Fruit fly (Drosophila melanogaster) whole organism, embryonic: ENCODE measurements around the gene Gr9a.

Source experiments
- Adf1 ChIP-seq: fragments of 200-800 bp; sonication (Bioruptor generic); IDR thresholded peaks from 2 replicates; pipeline ENCODE4 v1.3.6; 2022; ENCODE audit warnings: missing biosample characterization, missing genetic modification characterization
- CG10147 ChIP-seq: fragments of 200-800 bp; sonication (Bioruptor generic); optimal IDR thresholded peaks from 2 replicates; lab custom pipeline; 2019; ENCODE audit warnings: missing biosample characterization, mild to moderate bottlenecking, missing genetic modification characterization, moderate library complexity
- CG10321 ChIP-seq: fragments of 200-800 bp; sonication (Bioruptor generic); IDR thresholded peaks from 2 replicates; pipeline ENCODE4 v1.3.6; 2022; ENCODE audit warnings: missing biosample characterization, missing genetic modification characterization
- CG10979 ChIP-seq: fragments of 200-800 bp; sonication (Bioruptor generic); optimal IDR thresholded peaks from 2 replicates; lab custom pipeline; 2018; ENCODE audit warnings: missing biosample characterization, mild to moderate bottlenecking, missing genetic modification characterization, moderate library complexity
- CG11085 ChIP-seq: fragments of 200-800 bp; sonication (Bioruptor generic); IDR thresholded peaks from 2 replicates; pipeline ENCODE4 v1.3.6; 2022; ENCODE audit warnings: missing biosample characterization, missing genetic modification characterization
- CG11247 ChIP-seq: fragments of 200-800 bp; sonication (Bioruptor generic); IDR thresholded peaks from 2 replicates; pipeline ENCODE4 v1.3.6; 2022; ENCODE audit warnings: missing biosample characterization, missing genetic modification characterization
- CG12769 ChIP-seq: fragments of 200-800 bp; sonication (Bioruptor generic); optimal IDR thresholded peaks from 2 replicates; lab custom pipeline; 2019; ENCODE audit warnings: missing biosample characterization, mild to moderate bottlenecking, missing genetic modification characterization, moderate library complexity
- CG17568 ChIP-seq: fragments of 200-800 bp; sonication (Bioruptor generic); optimal IDR thresholded peaks from 2 replicates; lab custom pipeline; 2018; ENCODE audit warnings: missing biosample characterization, mild to moderate bottlenecking, missing genetic modification characterization, moderate library complexity
- CG17829 ChIP-seq: fragments of 200-800 bp; optimal IDR thresholded peaks from 2 replicates; lab custom pipeline; 2019; ENCODE audit warnings: missing biosample characterization, mild to moderate bottlenecking, missing genetic modification characterization, moderate library complexity
- CG18599 ChIP-seq: fragments of 200-800 bp; sonication (Bioruptor generic); optimal IDR thresholded peaks from 3 replicates; lab custom pipeline; 2017; ENCODE audit warnings: missing biosample characterization, missing genetic modification characterization, mild to moderate bottlenecking, moderate library complexity, missing genetic modification reagents
- CG2875 ChIP-seq: fragments of 200-800 bp; sonication (Bioruptor generic); optimal IDR thresholded peaks from 2 replicates; lab custom pipeline; 2017; ENCODE audit warnings: missing biosample characterization, mild to moderate bottlenecking, missing genetic modification characterization, missing genetic modification reagents
- CG30431 ChIP-seq: fragments of 200-800 bp; sonication (Bioruptor generic); optimal IDR thresholded peaks from 2 replicates; lab custom pipeline; 2017; ENCODE audit warnings: missing biosample characterization, missing genetic modification characterization
- CG31388 ChIP-seq: fragments of 200-800 bp; sonication (Bioruptor generic); optimal IDR thresholded peaks from 2 replicates; lab custom pipeline; 2016; ENCODE audit warnings: missing biosample characterization, missing genetic modification characterization
- CG4617 ChIP-seq: fragments of 200-800 bp; sonication (Bioruptor generic); optimal IDR thresholded peaks from 3 replicates; lab custom pipeline; 2016; ENCODE audit warnings: missing biosample characterization, missing genetic modification characterization, borderline replicate concordance
- CG7745 ChIP-seq: fragments of 200-800 bp; sonication (Bioruptor generic); optimal IDR thresholded peaks from 2 replicates; lab custom pipeline; 2018; ENCODE audit warnings: missing biosample characterization, mild to moderate bottlenecking, missing genetic modification characterization, moderate library complexity
- CG7963 ChIP-seq: fragments of 200-800 bp; sonication (Bioruptor generic); IDR thresholded peaks from 3 replicates; pipeline ENCODE4 v1.3.6; 2022; ENCODE audit warnings: missing biosample characterization, missing genetic modification characterization; ENCODE audit not compliant: partially characterized antibody
- CG8478 ChIP-seq: fragments of >200 bp; optimal IDR thresholded peaks from 2 replicates; lab custom pipeline; 2018
- CG8765 ChIP-seq: fragments of 200-800 bp; sonication (Bioruptor generic); IDR thresholded peaks from 2 replicates; pipeline ENCODE4 v1.3.6; 2022; ENCODE audit warnings: missing biosample characterization, missing genetic modification characterization
- CG9609 ChIP-seq: fragments of 200-800 bp; sonication (Bioruptor generic); optimal IDR thresholded peaks from 3 replicates; lab custom pipeline; 2016; ENCODE audit warnings: missing biosample characterization, missing genetic modification characterization
- CG9817 ChIP-seq: fragments of 200-800 bp; sonication (Bioruptor generic); optimal IDR thresholded peaks from 2 replicates; lab custom pipeline; 2018; ENCODE audit warnings: missing biosample characterization, mild to moderate bottlenecking, missing genetic modification characterization, moderate library complexity
- Camta ChIP-seq: fragments of 200-800 bp; sonication (Bioruptor generic); optimal IDR thresholded peaks from 2 replicates; lab custom pipeline; 2016; ENCODE audit warnings: missing biosample characterization, missing genetic modification characterization
- Chrac-16 ChIP-seq: fragments of 200-800 bp; sonication (Bioruptor generic); optimal IDR thresholded peaks from 3 replicates; lab custom pipeline; 2016; ENCODE audit warnings: missing biosample characterization, missing genetic modification characterization
- CkIIα-i1 ChIP-seq: fragments of 200-800 bp; sonication (Bioruptor generic); IDR thresholded peaks from 2 replicates; pipeline ENCODE4 v1.3.6; 2022; ENCODE audit warnings: missing biosample characterization, missing genetic modification characterization
- CrebB ChIP-seq: fragments of 200-800 bp; sonication (Bioruptor generic); optimal IDR thresholded peaks from 3 replicates; lab custom pipeline; 2018; ENCODE audit warnings: missing biosample characterization, mild to moderate bottlenecking, missing genetic modification characterization
- ERR ChIP-seq: fragments of 200-800 bp; sonication (Bioruptor generic); optimal IDR thresholded peaks from 2 replicates; lab custom pipeline; 2016; ENCODE audit warnings: missing biosample characterization, missing genetic modification characterization
- Ets97D ChIP-seq: fragments of 200-800 bp; sonication (Bioruptor generic); optimal IDR thresholded peaks from 3 replicates; lab custom pipeline; 2016; ENCODE audit warnings: missing biosample characterization, missing genetic modification characterization
- Fer2 ChIP-seq: fragments of 200-800 bp; sonication (Bioruptor generic); optimal IDR thresholded peaks from 2 replicates; lab custom pipeline; 2018; ENCODE audit warnings: missing biosample characterization, mild to moderate bottlenecking, missing genetic modification characterization, moderate library complexity
- Fer3 ChIP-seq: fragments of 200-800 bp; sonication (Bioruptor generic); optimal IDR thresholded peaks from 2 replicates; lab custom pipeline; 2018; ENCODE audit warnings: missing biosample characterization, mild to moderate bottlenecking, missing genetic modification characterization, moderate library complexity
- HLH54F ChIP-seq: fragments of 200-800 bp; sonication (Bioruptor generic); optimal IDR thresholded peaks from 3 replicates; lab custom pipeline; 2016; ENCODE audit warnings: missing biosample characterization, missing genetic modification characterization
- Hsf ChIP-seq: fragments of 200-800 bp; sonication (Bioruptor generic); optimal IDR thresholded peaks from 3 replicates; lab custom pipeline; 2016; ENCODE audit warnings: missing biosample characterization, missing genetic modification characterization
- Lhr ChIP-seq: fragments of 200-800 bp; sonication (Bioruptor generic); optimal IDR thresholded peaks from 3 replicates; lab custom pipeline; 2017; ENCODE audit warnings: mild to moderate bottlenecking, missing biosample characterization, missing genetic modification reagents, missing genetic modification characterization
- Oli ChIP-seq: fragments of 200-800 bp; sonication (Bioruptor generic); optimal IDR thresholded peaks from 2 replicates; lab custom pipeline; 2018; ENCODE audit warnings: missing biosample characterization, mild to moderate bottlenecking, missing genetic modification characterization, moderate library complexity
- Sox100B ChIP-seq: fragments of 200-800 bp; sonication (Bioruptor generic); optimal IDR thresholded peaks from 3 replicates; lab custom pipeline; 2018; ENCODE audit warnings: missing biosample characterization, mild to moderate bottlenecking, missing genetic modification characterization
- ash1 ChIP-seq: fragments of 200-800 bp; sonication (Bioruptor generic); optimal IDR thresholded peaks from 2 replicates; lab custom pipeline; 2018; ENCODE audit warnings: missing biosample characterization, mild to moderate bottlenecking, missing genetic modification characterization
- chinmo ChIP-seq: fragments of 200-800 bp; sonication (Bioruptor generic); IDR thresholded peaks from 4 replicates; pipeline ENCODE4 v1.3.6; 2022; ENCODE audit warnings: missing biosample characterization, missing genetic modification characterization; ENCODE audit not compliant: partially characterized antibody
- crc ChIP-seq: fragments of 200-800 bp; sonication (Bioruptor generic); optimal IDR thresholded peaks from 2 replicates; lab custom pipeline; 2016; ENCODE audit warnings: missing biosample characterization, missing genetic modification characterization
- dmrt99B ChIP-seq: fragments of 200-800 bp; sonication (Bioruptor generic); optimal IDR thresholded peaks from 2 replicates; lab custom pipeline; 2018; ENCODE audit warnings: missing biosample characterization, mild to moderate bottlenecking, missing genetic modification characterization, moderate library complexity
- gro ChIP-seq: fragments of 200-800 bp; sonication (Bioruptor generic); optimal IDR thresholded peaks from 2 replicates; lab custom pipeline; 2016; ENCODE audit warnings: missing biosample characterization, missing genetic modification characterization
- her ChIP-seq: fragments of 200-800 bp; sonication (Bioruptor generic); optimal IDR thresholded peaks from 2 replicates; lab custom pipeline; 2016; ENCODE audit warnings: missing biosample characterization, missing genetic modification characterization
- hkb ChIP-seq, 2 experiments: fragments of 200-800 bp in 1 of 2; fragments of >200 bp in 1 of 2; sonication (Bioruptor generic) in 1 of 2; IDR thresholded peaks in 1 of 2; optimal IDR thresholded peaks in 1 of 2; 2 replicates each; pipeline versions ENCODE4 v1.3.6 to Lab custom; 2017 to 2022; ENCODE audit warnings: missing biosample characterization in 1 of 2, missing genetic modification characterization in 1 of 2
- lilli ChIP-seq: fragments of 200-800 bp; sonication (Bioruptor generic); optimal IDR thresholded peaks from 3 replicates; lab custom pipeline; 2016; ENCODE audit warnings: missing biosample characterization, missing genetic modification characterization
- nerfin-1 ChIP-seq: fragments of 200-800 bp; sonication (Bioruptor generic); optimal IDR thresholded peaks from 3 replicates; lab custom pipeline; 2019; ENCODE audit warnings: missing biosample characterization, mild to moderate bottlenecking, missing genetic modification characterization, moderate library complexity
- odd ChIP-seq: fragments of 200-800 bp; sonication (Bioruptor generic); optimal IDR thresholded peaks from 2 replicates; lab custom pipeline; 2017; ENCODE audit warnings: missing biosample characterization, mild to moderate bottlenecking, missing genetic modification characterization
- pfk ChIP-seq: fragments of 200-800 bp; sonication (Bioruptor generic); optimal IDR thresholded peaks from 2 replicates; lab custom pipeline; 2018; ENCODE audit warnings: missing biosample characterization, mild to moderate bottlenecking, missing genetic modification characterization, moderate library complexity
- pzg ChIP-seq: fragments of 200-800 bp; sonication (Bioruptor generic); optimal IDR thresholded peaks from 3 replicates; lab custom pipeline; 2018; ENCODE audit warnings: missing biosample characterization, mild to moderate bottlenecking, missing genetic modification characterization, moderate library complexity
- trem ChIP-seq: fragments of 200-800 bp; optimal IDR thresholded peaks from 3 replicates; lab custom pipeline; 2019; ENCODE audit warnings: missing biosample characterization, mild to moderate bottlenecking, missing genetic modification characterization, moderate library complexity
- tx ChIP-seq: fragments of 200-800 bp; sonication (Bioruptor generic); optimal IDR thresholded peaks from 2 replicates; lab custom pipeline; 2016; ENCODE audit warnings: missing biosample characterization, missing genetic modification characterization
- z ChIP-seq: fragments of 200-800 bp; sonication (Bioruptor generic); IDR thresholded peaks from 3 replicates; pipeline ENCODE4 v1.3.6; 2022; ENCODE audit warnings: missing biosample characterization, missing genetic modification characterization

The Gr9a gene

DNA sequence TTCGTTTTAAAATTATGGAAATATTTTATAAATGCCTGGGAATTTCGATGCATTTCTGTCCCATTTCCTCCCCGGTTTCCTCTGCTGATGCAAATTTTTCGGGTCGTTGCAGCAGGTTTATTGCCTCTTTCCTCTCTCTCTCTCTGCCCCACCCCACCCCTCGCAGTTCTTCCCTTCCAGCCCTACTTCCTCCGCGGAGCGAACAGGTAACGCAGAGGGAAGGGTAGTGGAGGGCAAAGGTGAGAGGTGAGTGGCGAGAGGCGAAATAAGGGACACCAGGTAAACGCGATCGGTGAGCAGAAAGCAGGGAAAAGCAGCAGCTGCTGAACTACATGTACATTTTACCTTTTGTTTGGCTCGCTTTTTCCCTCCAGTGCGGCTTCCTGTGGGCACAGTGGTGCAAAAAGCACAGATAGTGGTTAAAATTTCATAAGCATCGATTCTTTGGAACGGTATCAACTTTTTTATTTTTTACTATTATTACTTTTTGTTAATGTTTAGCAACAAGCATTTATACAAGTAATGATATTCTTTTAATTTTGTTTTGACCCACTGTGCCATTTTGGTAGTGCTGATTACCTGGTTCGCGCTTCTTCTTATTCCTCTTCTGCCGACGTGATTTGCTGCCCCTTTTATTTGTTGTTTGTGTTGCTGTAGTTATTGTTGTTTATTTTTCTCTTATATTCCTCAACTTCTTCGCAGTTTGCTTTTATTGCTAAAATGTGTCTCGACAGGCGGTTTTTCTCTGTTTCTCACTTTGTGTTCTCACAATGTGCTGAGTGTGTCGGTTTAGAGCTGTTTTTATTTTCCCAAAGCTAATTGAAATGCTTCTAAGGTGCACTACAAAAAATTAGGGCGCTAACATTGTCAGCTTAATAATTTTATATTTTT, 26.8 kb downstream of the Gr9a start (continued):
- TF ChIP-seq dmrt99B (tag; lab: Kevin White, UChicago) = peak; percentile 64
- no peak for TF ChIP-seq ERR (GFP tag; lab: Kevin White, UChicago)
- TF ChIP-seq Fer3 = peak; percentile 0
- no peak for TF ChIP-seq Fer2 (tag; lab: Kevin White, UChicago)
- peak; percentile 37; the same call in 1 of the 2 replicates for TF ChIP-seq CG11247 (GFP tag; lab: Robert Waterston, UW)
- TF ChIP-seq CG17829 (tag; lab: Kevin White, UChicago) = peak; percentile 68
- peak; percentile 67 for TF ChIP-seq Oli (tag; lab: Kevin White, UChicago)
- TF ChIP-seq CrebB (tag; lab: Kevin White, UChicago) = no peak
- TF ChIP-seq odd (GFP tag; lab: Kevin White, UChicago) = peak; percentile 53
- no peak for TF ChIP-seq CG31388
- TF ChIP-seq CG17568 = no peak
- peak; percentile 22 for TF ChIP-seq Camta (GFP tag; lab: Kevin White, UChicago)
- TF ChIP-seq CG8765 (GFP tag; lab: Robert Waterston, UW) = peak; percentile 89
- no peak for TF ChIP-seq chinmo (GFP tag; lab: Robert Waterston, UW)
- peak; percentile 3 for TF ChIP-seq HLH54F (GFP tag; lab: Kevin White, UChicago)
- no peak for TF ChIP-seq Sox100B (GFP tag; lab: Kevin White, UChicago)
- no peak for TF ChIP-seq nerfin-1 (tag; lab: Kevin White, UChicago)
- no peak; the same call in 1 of the 2 replicates for TF ChIP-seq CG10321 (GFP tag; lab: Robert Waterston, UW)
- TF ChIP-seq CG7745 (tag; lab: Kevin White, UChicago) = no peak
- no peak for TF ChIP-seq CG7963 (GFP tag; lab: Robert Waterston, UW)
- peak; percentile 54 for TF ChIP-seq lilli (GFP tag; lab: Kevin White, UChicago)
- no peak for TF ChIP-seq z
- TF ChIP-seq gro (GFP tag; lab: Kevin White, UChicago) = no peak
- TF ChIP-seq trem = peak; percentile 41
- no peak for TF ChIP-seq pzg (GFP tag; lab: Kevin White, UChicago)
- peak; percentile 55 for TF ChIP-seq Hsf (GFP tag; lab: Kevin White, UChicago)
- TF ChIP-seq CG12769 (tag; lab: Kevin White, UChicago) = no peak
- TF ChIP-seq Adf1 (GFP tag; lab: Robert Waterston, UW) = no peak
- TF ChIP-seq CG9817 (tag; lab: Kevin White, UChicago) = peak; percentile 27
- no peak for TF ChIP-seq CG4617 (GFP tag; lab: Kevin White, UChicago)
- peak; percentile 62 for TF ChIP-seq CG18599 (GFP tag; lab: Kevin White, UChicago)
- TF ChIP-seq crc (GFP tag; lab: Kevin White, UChicago) = no peak
- peak; percentile 73 for TF ChIP-seq CG10979
- no peak for TF ChIP-seq hkb (optimal IDR thresholded peaks at IDR 0.05; lab: Kevin White, UChicago)
- peak; percentile 79 for TF ChIP-seq hkb (GFP tag; IDR thresholded peaks at IDR 0.05; lab: Robert Waterston, UW)
- no peak for TF ChIP-seq her
- peak; percentile 58 for TF ChIP-seq CG2875 (GFP tag; lab: Kevin White, UChicago)
- peak; percentile 15 for TF ChIP-seq tx (GFP tag; lab: Kevin White, UChicago)
- TF ChIP-seq CG11085 (GFP tag; lab: Robert Waterston, UW) = 0 out of 2 replicates have a peak, but pooled peaks have one; percentile 27
- peak; percentile 30 for TF ChIP-seq Lhr
- no peak for TF ChIP-seq ash1
- TF ChIP-seq CkIIα-i1 (GFP tag; lab: Robert Waterston, UW) = no peak
- TF ChIP-seq CG9609 (GFP tag; lab: Kevin White, UChicago) = peak; percentile 42
- no peak for TF ChIP-seq CG8478 (lab: Kevin White, UChicago)
- no peak for TF ChIP-seq pfk (GFP tag; lab: Kevin White, UChicago)
- no peak for TF ChIP-seq Ets97D (GFP tag; lab: Kevin White, UChicago)
- peak; percentile 71 for TF ChIP-seq Chrac-16 (GFP tag; lab: Kevin White, UChicago)
- TF ChIP-seq CG30431 (GFP tag; lab: Kevin White, UChicago) = peak; percentile 59
- TF ChIP-seq CG10147 (GFP tag; lab: Kevin White, UChicago) = peak; percentile 9
